Fruit fly (Drosophila melanogaster): ENCODE results near the gene CG7600.

CG7600 gene

dm6 chr3L:11247370-11248255 lies 37.0 kb downstream of the CG7600 start (continued):
- TF ChIP-seq Dp (GFP tag; optimal IDR thresholded peaks at IDR 0.05) (no peak), fru (optimal IDR thresholded peaks at IDR 0.05) (no peak), NK7.1 (GFP tag; optimal IDR thresholded peaks at IDR 0.05) (no peak), tup (GFP tag; optimal IDR thresholded peaks at IDR 0.05) (no peak), gsb-n (tag; optimal IDR thresholded peaks at IDR 0.05) (peak; percentile 25), D (optimal IDR thresholded peaks at IDR 0.05) (no peak), D (GFP tag; optimal IDR thresholded peaks at IDR 0.05) (no peak), CG4820 (GFP tag; optimal IDR thresholded peaks at IDR 0.05) (no peak), CG8944 (GFP tag; optimal IDR thresholded peaks at IDR 0.05) (no peak), CG8089 (GFP tag; optimal IDR thresholded peaks at IDR 0.05) (no peak), sisA (GFP tag; IDR thresholded peaks at IDR 0.05) (no peak), CG4707 (GFP tag; optimal IDR thresholded peaks at IDR 0.05) (peak; percentile 43), pan (optimal IDR thresholded peaks at IDR 0.05) (no peak), pan (GFP tag; optimal IDR thresholded peaks at IDR 0.05 in 1 of 2, IDR thresholded peaks at IDR 0.05 in 1 of 2) (no peak), CG18262 (tag; optimal IDR thresholded peaks at IDR 0.05) (no peak), CG13123 (GFP tag; optimal IDR thresholded peaks at IDR 0.05) (no peak), ato (GFP tag; IDR thresholded peaks at IDR 0.05; ENCODE audit: partially characterized antibody) (no peak), cad (GFP tag; optimal IDR thresholded peaks at IDR 0.05) (no peak), sug (tag; optimal IDR thresholded peaks at IDR 0.05) (peak; percentile 17), CG15696 (tag; optimal IDR thresholded peaks at IDR 0.05) (no peak), CG8290 (GFP tag; optimal IDR thresholded peaks at IDR 0.05) (no peak), CG8290 (tag; optimal IDR thresholded peaks at IDR 0.05) (peak in 1 of 2 experiments; percentile 45), CG8359 (GFP tag; optimal IDR thresholded peaks at IDR 0.05; ENCODE audit: borderline replicate concordance) (no peak), CG12744 (GFP tag; optimal IDR thresholded peaks at IDR 0.05) (no peak), inv (GFP tag; IDR thresholded peaks at IDR 0.05; ENCODE audit: partially characterized antibody) (no peak), tin (GFP tag; optimal IDR thresholded peaks at IDR 0.05) (no peak), Chrac-16 (GFP tag; optimal IDR thresholded peaks at IDR 0.05) (no peak), stwl (tag; optimal IDR thresholded peaks at IDR 0.05) (no peak), Mrtf (GFP tag; IDR thresholded peaks at IDR 0.05) (no peak), CG7556 (GFP tag; optimal IDR thresholded peaks at IDR 0.05) (no peak), CG4617 (GFP tag; optimal IDR thresholded peaks at IDR 0.05; ENCODE audit: borderline replicate concordance) (no peak), peb (GFP tag; IDR thresholded peaks at IDR 0.05) (no peak), CG31441 (GFP tag; IDR thresholded peaks at IDR 0.05) (no peak), Dip2 (GFP tag; IDR thresholded peaks at IDR 0.05) (no peak), Antp (GFP tag; optimal IDR thresholded peaks at IDR 0.05) (no peak), unpg (GFP tag; optimal IDR thresholded peaks at IDR 0.05) (peak; percentile 11), CG8924 (tag; optimal IDR thresholded peaks at IDR 0.05) (peak; percentile 23), CG17359 (tag; optimal IDR thresholded peaks at IDR 0.05) (no peak), CG1603 (tag; optimal IDR thresholded peaks at IDR 0.05) (no peak), ssp (GFP tag; IDR thresholded peaks at IDR 0.05) (no peak), bsh (GFP tag; optimal IDR thresholded peaks at IDR 0.05) (peak; percentile 22 to 52), CG6175 (GFP tag; IDR thresholded peaks at IDR 0.05) (peak; percentile 12; the same call in 1 of the 3 replicates), Adf1 (GFP tag; IDR thresholded peaks at IDR 0.05) (peak; percentile 89), CG10565 (GFP tag; optimal IDR thresholded peaks at IDR 0.05) (no peak), CG6272 (GFP tag; IDR thresholded peaks at IDR 0.05) (no peak), Pdp1 (GFP tag; optimal IDR thresholded peaks at IDR 0.05) (peak in 1 of 2 experiments; percentile 3), CG10431 (GFP tag; optimal IDR thresholded peaks at IDR 0.05) (no peak), so (GFP tag; IDR thresholded peaks at IDR 0.05) (peak; percentile 46; the same call in 1 of the 3 replicates), Hand (GFP tag; optimal IDR thresholded peaks at IDR 0.05) (peak; percentile 31), slbo (GFP tag; IDR thresholded peaks at IDR 0.05) (no peak)
